Worm (Caenorhabditis elegans) whole organism, L1 larva: ENCODE measurements around the gene C27D6.11.

Experiments used
- aly-2 ChIP-seq: fragments of 150-350 bp; optimal IDR thresholded peaks from 2 replicates; lab custom pipeline; 2014; ENCODE audit warnings: missing biosample characterization, missing genetic modification characterization
- ceh-82 ChIP-seq, 3 experiments: fragments of 150-350 bp in 1 of 3; sonication (generic microtip) in 2 of 3; optimal IDR thresholded peaks; 2 replicates each; lab custom pipeline; 2014 to 2017; ENCODE audit warnings: missing biosample characterization in 3 of 3, missing genetic modification characterization in 3 of 3
- fkh-10 ChIP-seq: sonication (generic microtip); optimal IDR thresholded peaks from 2 replicates; lab custom pipeline; 2017; ENCODE audit warnings: missing biosample characterization, missing genetic modification reagents, missing genetic modification characterization
- fos-1 ChIP-seq: fragments of 150-350 bp; optimal IDR thresholded peaks from 2 replicates; lab custom pipeline; 2014; ENCODE audit warnings: missing biosample characterization, missing genetic modification characterization
- nhr-11 ChIP-seq: fragments of 150-350 bp; optimal IDR thresholded peaks from 2 replicates; lab custom pipeline; 2014; ENCODE audit warnings: missing biosample characterization, missing genetic modification characterization
- nhr-12 ChIP-seq: sonication (generic microtip); optimal IDR thresholded peaks from 2 replicates; lab custom pipeline; 2017; ENCODE audit warnings: missing biosample characterization, missing genetic modification characterization
- snpc-4 ChIP-seq: fragments of 150-350 bp; optimal IDR thresholded peaks from 2 replicates; lab custom pipeline; 2014; ENCODE audit warnings: missing biosample characterization, missing genetic modification characterization
- sptf-1 ChIP-seq: fragments of 150-350 bp; optimal IDR thresholded peaks from 2 replicates; lab custom pipeline; 2014; ENCODE audit warnings: missing biosample characterization, missing genetic modification characterization
- unc-62 ChIP-seq: fragments of 150-350 bp; optimal IDR thresholded peaks from 2 replicates; lab custom pipeline; 2014; ENCODE audit warnings: missing biosample characterization, missing genetic modification reagents, missing genetic modification characterization
- unc-98 ChIP-seq: fragments of 200-800 bp; sonication (Bioruptor generic); IDR thresholded peaks from 2 replicates; pipeline ENCODE4 v1.3.6; 2022; ENCODE audit warnings: missing genetic modification characterization, missing compliant biosample characterization
- zag-1 ChIP-seq: fragments of 150-350 bp; optimal IDR thresholded peaks from 2 replicates; lab custom pipeline; 2014; ENCODE audit warnings: missing biosample characterization, missing genetic modification characterization
- ztf-4 ChIP-seq: fragments of 150-350 bp; optimal IDR thresholded peaks from 2 replicates; lab custom pipeline; 2014; ENCODE audit warnings: missing biosample characterization, missing genetic modification characterization

- TF ChIP-seq fkh-10: no peak
- TF ChIP-seq aly-2 (tag; lab: Kevin White, UChicago): no peak
- no peak for TF ChIP-seq nhr-11
- no peak for TF ChIP-seq snpc-4
- no peak for TF ChIP-seq zag-1 (tag; lab: Kevin White, UChicago)
- no peak for TF ChIP-seq ztf-4
- TF ChIP-seq unc-62 (GFP tag; lab: Kevin White, UChicago): no peak
- TF ChIP-seq sptf-1 (tag; lab: Kevin White, UChicago): no peak
- no peak for TF ChIP-seq ceh-82 (tag; optimal IDR thresholded peaks at IDR 0.05; lab: Kevin White, UChicago)
- TF ChIP-seq fos-1 (tag; lab: Kevin White, UChicago): no peak
- no peak for TF ChIP-seq unc-98 (GFP tag; lab: Robert Waterston, UW)
- no peak for TF ChIP-seq nhr-12 (tag; lab: Kevin White, UChicago)
These were observed 45.3 kb downstream of the C27D6.11 start, which contains the start of gene srsy-1 for ce11 chrII:5115733-5116132.
